Worm (Caenorhabditis elegans) whole organism, young adult: ENCODE measurements around the gene algn-1.

Experiments used
- B0261.1 ChIP-seq: sonication (generic microtip); optimal IDR thresholded peaks from 2 replicates; lab custom pipeline; 2016; ENCODE audit warnings: mild to moderate bottlenecking, missing genetic modification characterization, moderate library complexity, missing compliant biosample characterization
- F10E7.11 ChIP-seq: sonication (generic microtip); optimal IDR thresholded peaks from 2 replicates; lab custom pipeline; 2017; ENCODE audit warnings: mild to moderate bottlenecking, missing genetic modification characterization, moderate library complexity, missing compliant biosample characterization
- F52B5.7 ChIP-seq: sonication (generic microtip); optimal IDR thresholded peaks from 2 replicates; lab custom pipeline; 2016; ENCODE audit warnings: mild to moderate bottlenecking, missing genetic modification characterization, missing compliant biosample characterization
- F55B11.4 ChIP-seq: sonication (generic microtip); optimal IDR thresholded peaks from 2 replicates; lab custom pipeline; 2016; ENCODE audit warnings: missing compliant biosample characterization, missing genetic modification characterization, borderline replicate concordance; ENCODE audit not compliant: insufficient read depth
- F57A8.1 ChIP-seq: fragments of 200-800 bp; sonication (Bioruptor generic); optimal IDR thresholded peaks from 2 replicates; lab custom pipeline; 2018; ENCODE audit warnings: mild to moderate bottlenecking, missing genetic modification characterization, moderate library complexity, missing compliant biosample characterization
- K12H6.12 ChIP-seq: fragments of 200-800 bp; sonication (Bioruptor generic); optimal IDR thresholded peaks from 2 replicates; lab custom pipeline; 2018; ENCODE audit warnings: mild to moderate bottlenecking, missing genetic modification characterization, missing compliant biosample characterization
- T26A5.8 ChIP-seq: sonication (generic microtip); optimal IDR thresholded peaks from 2 replicates; lab custom pipeline; 2016; ENCODE audit warnings: missing genetic modification characterization, missing compliant biosample characterization
- Y53F4B.3 ChIP-seq: fragments of 200-800 bp; sonication (Bioruptor generic); IDR thresholded peaks from 2 replicates; pipeline ENCODE4 v1.3.6; 2022; ENCODE audit warnings: missing genetic modification reagents, missing genetic modification characterization, missing compliant biosample characterization
- Y67H2A.10 ChIP-seq: fragments of 200-800 bp; sonication (Bioruptor generic); conservative IDR thresholded peaks from 2 replicates; pipeline ENCODE4 v1.3.6; 2022; ENCODE audit warnings: missing genetic modification reagents, missing genetic modification characterization, missing compliant biosample characterization
- Y79H2A.3 ChIP-seq: fragments of 200-800 bp; sonication (Bioruptor generic); conservative IDR thresholded peaks from 2 replicates; pipeline ENCODE4 v1.3.6; 2022; ENCODE audit warnings: missing genetic modification reagents, missing genetic modification characterization, missing compliant biosample characterization
- Y95B8A.8 ChIP-seq: fragments of 200-800 bp; sonication (Bioruptor generic); IDR thresholded peaks from 2 replicates; pipeline ENCODE4 v1.3.6; 2022; ENCODE audit warnings: missing genetic modification reagents, missing genetic modification characterization, missing compliant biosample characterization
- ama-1 ChIP-seq, 3 experiments: fragments of 150-350 bp in 1 of 3; sonication (generic microtip) in 2 of 3; optimal IDR thresholded peaks; 2 replicates each; lab custom pipeline; 2014 to 2018; ENCODE audit warnings: missing biosample characterization in 2 of 3, missing genetic modification characterization in 2 of 3, missing genetic modification reagents in 2 of 3
- athp-1 ChIP-seq: sonication (generic microtip); optimal IDR thresholded peaks from 2 replicates; lab custom pipeline; 2017; ENCODE audit warnings: mild to moderate bottlenecking, missing genetic modification characterization, missing compliant biosample characterization
- attf-3 ChIP-seq: fragments of 200-800 bp; sonication (Bioruptor generic); conservative IDR thresholded peaks from 2 replicates; pipeline ENCODE4 v1.3.6; 2022; ENCODE audit warnings: missing genetic modification reagents, missing genetic modification characterization, missing compliant biosample characterization
- attf-5 ChIP-seq: fragments of 200-800 bp; sonication (Bioruptor generic); optimal IDR thresholded peaks from 2 replicates; lab custom pipeline; 2018; ENCODE audit warnings: mild to moderate bottlenecking, missing genetic modification characterization, missing compliant biosample characterization
- ccch-3 ChIP-seq: fragments of 200-800 bp; sonication (Bioruptor generic); optimal IDR thresholded peaks from 2 replicates; lab custom pipeline; 2018; ENCODE audit warnings: mild to moderate bottlenecking, missing genetic modification characterization, missing compliant biosample characterization
- cebp-1 ChIP-seq, 2 experiments: fragments of 200-800 bp in 1 of 2; sonication (Bioruptor generic) in 1 of 2; sonication (generic microtip) in 1 of 2; IDR thresholded peaks in 1 of 2; optimal IDR thresholded peaks in 1 of 2; 2 replicates each; pipeline versions ENCODE4 v1.3.6 to Lab custom; 2017 to 2022; ENCODE audit warnings: missing compliant biosample characterization in 2 of 2, missing genetic modification characterization in 2 of 2, mild to moderate bottlenecking in 1 of 2, missing genetic modification reagents in 1 of 2, moderate library complexity in 1 of 2
- cebp-2 ChIP-seq: fragments of 200-800 bp; sonication (Bioruptor generic); IDR thresholded peaks from 2 replicates; pipeline ENCODE4 v1.3.6; 2022; ENCODE audit warnings: missing genetic modification characterization, missing compliant biosample characterization
- ceh-27 ChIP-seq: fragments of 200-800 bp; sonication (Bioruptor generic); optimal IDR thresholded peaks from 2 replicates; lab custom pipeline; 2018; ENCODE audit warnings: mild to moderate bottlenecking, missing genetic modification characterization, moderate library complexity, missing compliant biosample characterization
- ceh-79 ChIP-seq: sonication (generic microtip); optimal IDR thresholded peaks from 2 replicates; lab custom pipeline; 2017; ENCODE audit warnings: mild to moderate bottlenecking, missing genetic modification characterization, missing compliant biosample characterization
- efl-1 ChIP-seq: fragments of 150-350 bp; optimal IDR thresholded peaks from 2 replicates; lab custom pipeline; 2014; ENCODE audit warnings: missing biosample characterization, missing genetic modification reagents, missing genetic modification characterization
- egrh-3 ChIP-seq: fragments of 200-800 bp; sonication (Bioruptor generic); IDR thresholded peaks from 2 replicates; pipeline ENCODE4 v1.3.6; 2022; ENCODE audit warnings: missing genetic modification reagents, missing genetic modification characterization, missing compliant biosample characterization
- ets-4 ChIP-seq: fragments of 200-800 bp; sonication (Bioruptor generic); optimal IDR thresholded peaks from 2 replicates; lab custom pipeline; 2018; ENCODE audit warnings: mild to moderate bottlenecking, missing genetic modification characterization, missing compliant biosample characterization
- him-1 ChIP-seq: sonication (generic microtip); optimal IDR thresholded peaks from 2 replicates; lab custom pipeline; 2016; ENCODE audit warnings: missing genotype, missing genetic modification reagents, missing genetic modification characterization, missing compliant biosample characterization
- hlh-26 ChIP-seq: fragments of 200-800 bp; sonication (Bioruptor generic); conservative IDR thresholded peaks from 2 replicates; pipeline ENCODE4 v1.3.6; 2022; ENCODE audit warnings: missing genetic modification reagents, missing genetic modification characterization, missing compliant biosample characterization
- hmg-20 ChIP-seq: fragments of 200-800 bp; sonication (Bioruptor generic); IDR thresholded peaks from 2 replicates; pipeline ENCODE4 v1.3.6; 2022; ENCODE audit warnings: missing genetic modification reagents, missing genetic modification characterization, missing compliant biosample characterization
- hrde-1 ChIP-seq: sonication (generic microtip); optimal IDR thresholded peaks from 2 replicates; lab custom pipeline; 2016; ENCODE audit warnings: missing genetic modification characterization, mild to moderate bottlenecking, missing compliant biosample characterization, moderate library complexity, missing genotype, missing genetic modification reagents, borderline replicate concordance
- lag-1 ChIP-seq: fragments of 200-800 bp; sonication (Bioruptor generic); IDR thresholded peaks from 2 replicates; pipeline ENCODE4 v1.3.6; 2022; ENCODE audit warnings: missing genetic modification reagents, missing genetic modification characterization, missing compliant biosample characterization
- let-526 ChIP-seq: fragments of 200-800 bp; sonication (Bioruptor generic); IDR thresholded peaks from 2 replicates; pipeline ENCODE4 v1.3.6; 2022; ENCODE audit warnings: missing genetic modification reagents, missing genetic modification characterization, missing compliant biosample characterization
- lir-1 ChIP-seq: fragments of 200-800 bp; sonication (Bioruptor generic); conservative IDR thresholded peaks from 2 replicates; pipeline ENCODE4 v1.3.6; 2022; ENCODE audit warnings: missing genetic modification reagents, missing genetic modification characterization, missing compliant biosample characterization
- mcd-1 ChIP-seq: fragments of 200-800 bp; sonication (Bioruptor generic); IDR thresholded peaks from 2 replicates; pipeline ENCODE4 v1.3.6; 2022; ENCODE audit warnings: missing genetic modification reagents, missing genetic modification characterization, missing compliant biosample characterization
- mel-28 ChIP-seq: sonication (generic microtip); optimal IDR thresholded peaks from 2 replicates; lab custom pipeline; 2016; ENCODE audit warnings: borderline replicate concordance, mild to moderate bottlenecking, missing genetic modification characterization, missing compliant biosample characterization
- nfya-1 ChIP-seq: sonication (generic microtip); optimal IDR thresholded peaks from 2 replicates; lab custom pipeline; 2017; ENCODE audit warnings: antibody characterized with exemption, missing compliant biosample characterization, missing genetic modification characterization, borderline replicate concordance; ENCODE audit not compliant: insufficient read depth
- nfyb-1 ChIP-seq: fragments of 200-800 bp; sonication (Bioruptor generic); IDR thresholded peaks from 2 replicates; pipeline ENCODE4 v1.3.6; 2022; ENCODE audit warnings: missing genetic modification reagents, missing genetic modification characterization, missing compliant biosample characterization
- nhr-120 ChIP-seq: fragments of 200-800 bp; sonication (Bioruptor generic); IDR thresholded peaks from 2 replicates; pipeline ENCODE4 v1.3.6; 2022; ENCODE audit warnings: missing genetic modification characterization, missing compliant biosample characterization
- nhr-80 ChIP-seq: sonication (generic microtip); optimal IDR thresholded peaks from 2 replicates; lab custom pipeline; 2016; ENCODE audit warnings: missing genetic modification characterization, missing compliant biosample characterization
- pha-4 ChIP-seq: fragments of 150-350 bp; sonication (generic microtip); optimal IDR thresholded peaks from 2 replicates; lab custom pipeline; 2014; ENCODE audit warnings: missing biosample characterization, missing genetic modification reagents, missing genetic modification characterization
- rcor-1 ChIP-seq: fragments of 200-800 bp; sonication (Bioruptor generic); IDR thresholded peaks from 2 replicates; pipeline ENCODE4 v1.3.6; 2022; ENCODE audit warnings: missing genetic modification reagents, missing genetic modification characterization, missing compliant biosample characterization
- rec-8 ChIP-seq, 2 experiments: sonication (generic microtip); optimal IDR thresholded peaks; 2 replicates each; lab custom pipeline; 2016; ENCODE audit warnings: mild to moderate bottlenecking in 2 of 2, missing genetic modification characterization in 2 of 2, missing genetic modification reagents in 2 of 2, missing genotype in 2 of 2, missing biosample characterization in 1 of 2, missing compliant biosample characterization in 1 of 2, moderate library complexity in 1 of 2
- snpc-1.1 ChIP-seq: sonication (generic microtip); optimal IDR thresholded peaks from 2 replicates; lab custom pipeline; 2017; ENCODE audit warnings: missing genetic modification characterization, mild to moderate bottlenecking, missing compliant biosample characterization, antibody characterized with exemption, moderate library complexity, missing genotype, missing genetic modification reagents; ENCODE audit not compliant: insufficient read depth
- sptf-2 ChIP-seq: fragments of 200-800 bp; sonication (Bioruptor generic); optimal IDR thresholded peaks from 2 replicates; lab custom pipeline; 2018; ENCODE audit warnings: mild to moderate bottlenecking, missing genetic modification characterization, missing compliant biosample characterization
- tbp1 ChIP-seq: fragments of 200-800 bp; sonication (Bioruptor generic); optimal IDR thresholded peaks from 2 replicates; lab custom pipeline; 2018; ENCODE audit warnings: mild to moderate bottlenecking, missing genetic modification characterization, missing compliant biosample characterization
- tlf-1 ChIP-seq: fragments of 200-800 bp; sonication (Bioruptor generic); optimal IDR thresholded peaks from 2 replicates; lab custom pipeline; 2018; ENCODE audit warnings: mild to moderate bottlenecking, missing genetic modification characterization, missing compliant biosample characterization
- ztf-18 ChIP-seq: sonication (generic microtip); optimal IDR thresholded peaks from 2 replicates; lab custom pipeline; 2016; ENCODE audit warnings: missing genotype, mild to moderate bottlenecking, missing genetic modification characterization, missing compliant biosample characterization
- ztf-22 ChIP-seq: fragments of 200-800 bp; sonication (Bioruptor generic); optimal IDR thresholded peaks from 2 replicates; lab custom pipeline; 2018; ENCODE audit warnings: mild to moderate bottlenecking, missing genetic modification characterization, moderate library complexity, missing compliant biosample characterization
- ztf-6 ChIP-seq: fragments of 200-800 bp; sonication (Bioruptor generic); IDR thresholded peaks from 2 replicates; pipeline ENCODE4 v1.3.6; 2022; ENCODE audit warnings: missing genetic modification reagents, missing genetic modification characterization, missing compliant biosample characterization

algn-1 gene

DNA sequence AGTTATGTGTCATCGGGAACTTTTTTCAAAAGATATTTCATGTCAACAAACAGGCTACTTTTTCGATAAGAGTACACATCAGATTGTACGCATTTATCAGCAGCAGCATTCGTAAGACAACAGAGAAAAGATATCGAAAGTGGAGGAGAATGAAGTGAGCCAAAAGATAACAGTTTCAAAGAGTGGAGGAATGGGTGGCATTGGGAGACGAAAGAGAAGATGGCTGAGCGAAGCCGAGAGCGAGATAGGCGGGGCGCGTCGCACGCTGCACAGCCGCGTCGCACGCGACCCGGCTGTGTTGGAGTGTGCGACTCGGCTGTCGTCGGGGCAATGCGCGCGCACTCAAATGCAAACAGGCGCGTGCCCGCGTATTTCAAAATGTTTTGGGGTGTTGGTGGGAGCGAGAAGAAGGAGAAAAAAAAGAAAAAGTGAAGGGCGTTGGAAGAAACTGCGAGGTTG is 4.2 kb downstream of the algn-1 start (continued):
- TF ChIP-seq K12H6.12 (tag; lab: Kevin White, UChicago): peak; percentile 86
- TF ChIP-seq Y53F4B.3: no peak; the same call in 1 of the 2 replicates
- TF ChIP-seq lag-1 (GFP tag; lab: Robert Waterston, UW): no peak
- peak; percentile 89 for TF ChIP-seq mcd-1 (GFP tag; lab: Robert Waterston, UW)
- no peak for TF ChIP-seq rec-8 (tag; optimal IDR thresholded peaks at IDR 0.05; lab: Kevin White, UChicago)
- TF ChIP-seq nhr-120 (GFP tag; lab: Robert Waterston, UW): no peak
- peak; percentile 82 for TF ChIP-seq T26A5.8 (tag; lab: Kevin White, UChicago)
- peak; percentile 86 for TF ChIP-seq ets-4 (GFP tag; lab: Kevin White, UChicago)
- no peak for TF ChIP-seq F57A8.1 (GFP tag; lab: Kevin White, UChicago)
- TF ChIP-seq cebp-2 (GFP tag; lab: Robert Waterston, UW): 0 out of 2 replicates have a peak, but pooled peaks have one; percentile 78
- peak; percentile 84 for TF ChIP-seq let-526 (GFP tag; lab: Robert Waterston, UW)
- TF ChIP-seq hlh-26 (GFP tag; lab: Robert Waterston, UW): no peak
- peak; percentile 94 for TF ChIP-seq cebp-1 (GFP tag; IDR thresholded peaks at IDR 0.05; lab: Robert Waterston, UW)
- peak; percentile 97 for TF ChIP-seq cebp-1 (tag; optimal IDR thresholded peaks at IDR 0.05; lab: Kevin White, UChicago)
- peak; percentile 95 for TF ChIP-seq nfyb-1 (GFP tag; lab: Robert Waterston, UW)
- TF ChIP-seq efl-1 (GFP tag; lab: Kevin White, UChicago): peak; percentile 86
- no peak for TF ChIP-seq F10E7.11 (tag; lab: Kevin White, UChicago)
- peak; percentile 84; the same call in 1 of the 2 replicates for TF ChIP-seq Y79H2A.3 (GFP tag; lab: Robert Waterston, UW)
- peak; percentile 78 for TF ChIP-seq ztf-18 (tag; lab: Kevin White, UChicago)
- peak; percentile 99 for TF ChIP-seq nhr-80 (tag; lab: Kevin White, UChicago)
- TF ChIP-seq mel-28: peak; percentile 20
- TF ChIP-seq hrde-1 (tag; lab: Kevin White, UChicago): no peak
- no peak for TF ChIP-seq nfya-1 (tag; lab: Kevin White, UChicago)
- no peak for TF ChIP-seq sptf-2
- peak; percentile 90 for TF ChIP-seq ceh-27 (GFP tag; lab: Kevin White, UChicago)
- peak; percentile 97 for TF ChIP-seq egrh-3
- peak; percentile 14 for TF ChIP-seq B0261.1 (tag; lab: Kevin White, UChicago)
- TF ChIP-seq tbp1 (GFP tag; lab: Kevin White, UChicago): peak; percentile 70
- TF ChIP-seq snpc-1.1 (tag; lab: Kevin White, UChicago): no peak
- peak; percentile 63 for TF ChIP-seq rcor-1
- TF ChIP-seq F55B11.4 (tag; lab: Kevin White, UChicago): no peak
- peak; percentile 18 for TF ChIP-seq ama-1 (optimal IDR thresholded peaks at IDR 0.05; lab: Kevin White, UChicago)
- TF ChIP-seq ama-1 (GFP tag; optimal IDR thresholded peaks at IDR 0.05; lab: Kevin White, UChicago): peak in 1 of 2 experiments; percentile 8
- TF ChIP-seq ztf-22: peak; percentile 72
- no peak for TF ChIP-seq hmg-20
- peak; percentile 79 for TF ChIP-seq F52B5.7 (tag; lab: Kevin White, UChicago)
- peak; percentile 45 for TF ChIP-seq ceh-79
- TF ChIP-seq Y67H2A.10 (GFP tag; lab: Robert Waterston, UW): peak; percentile 83
- TF ChIP-seq ccch-3 (GFP tag; lab: Kevin White, UChicago): no peak
- peak; percentile 68 for TF ChIP-seq attf-3 (GFP tag; lab: Robert Waterston, UW)
- TF ChIP-seq lir-1: peak; percentile 74
- peak; percentile 94 for TF ChIP-seq Y95B8A.8
- TF ChIP-seq tlf-1: peak; percentile 89
- TF ChIP-seq athp-1 (tag; lab: Kevin White, UChicago): peak; percentile 80
- TF ChIP-seq attf-5 (GFP tag; lab: Kevin White, UChicago): peak; percentile 95
- no peak for TF ChIP-seq him-1
- TF ChIP-seq ztf-6 (GFP tag; lab: Robert Waterston, UW): no peak
- peak; percentile 23 for TF ChIP-seq pha-4 (tag; lab: Kevin White, UChicago)
